Worm (Caenorhabditis elegans) whole organism, dauer: ENCODE measurements around the gene F21C10.6.

Experiments used
- unc-62 ChIP-seq: sonication (generic microtip); optimal IDR thresholded peaks from 2 replicates; lab custom pipeline; 2017; ENCODE audit warnings: missing biosample characterization, missing genetic modification reagents, missing genetic modification characterization

The F21C10.6 gene

ce11 chrV:9137618-9138017, 13.3 kb downstream of the F21C10.6 start, which contains the start of gene pitr-2:
pitr-2 (minus strand) TSS chrV:9137718.
- no peak for TF ChIP-seq unc-62 (GFP tag; lab: Kevin White, UChicago)

DNA sequence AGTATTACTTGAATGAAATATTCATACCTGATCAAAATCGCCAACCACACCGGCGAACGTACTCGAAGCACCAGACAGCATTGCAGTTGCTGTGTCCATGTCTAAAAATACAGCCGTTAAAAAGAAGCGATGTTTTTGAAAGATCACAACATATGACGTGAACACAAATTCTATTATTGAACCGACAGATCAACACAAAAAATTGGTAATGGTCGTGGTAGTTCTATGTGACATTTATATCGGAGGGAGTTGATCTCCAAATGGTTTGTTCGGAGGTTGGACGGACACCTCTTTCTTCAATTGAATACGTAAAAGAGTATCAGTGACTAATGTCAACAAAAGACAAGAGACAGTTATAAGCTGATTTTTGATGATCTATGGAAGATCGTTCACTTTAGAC, 17.0 kb downstream of the F21C10.6 start, which contains the start of gene pitr-3:
TSS of gene pitr-3 (minus strand) at position 101 of the 400 bp plus-strand sequence.
- TF ChIP-seq unc-62 (GFP tag; lab: Kevin White, UChicago) = no peak

DNA sequence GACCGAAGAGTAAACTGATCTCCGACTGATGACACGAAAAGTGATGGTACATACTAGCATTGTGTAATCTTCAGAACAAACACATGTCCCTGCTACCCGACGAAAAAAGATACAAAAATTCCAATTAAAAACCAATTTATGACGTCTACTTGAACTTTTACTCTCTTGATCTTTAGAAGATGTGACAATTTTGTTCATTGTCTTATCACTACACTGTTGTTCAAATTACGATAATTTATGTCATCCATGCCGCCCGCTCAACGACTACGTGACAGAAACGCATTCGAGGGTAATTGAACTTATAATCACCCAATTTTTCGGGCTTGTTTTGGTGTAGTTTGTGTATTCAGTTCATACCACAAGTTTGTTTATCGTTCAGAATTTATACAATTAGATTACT, 19.6 kb downstream of the F21C10.6 start:
- no peak for TF ChIP-seq unc-62 (GFP tag; lab: Kevin White, UChicago)

- TF ChIP-seq unc-62 (GFP tag; lab: Kevin White, UChicago) = no peak
Measured at ce11 chrV:9146196-9146595, 21.9 kb downstream of the F21C10.6 start.

- TF ChIP-seq unc-62 (GFP tag; lab: Kevin White, UChicago) = no peak
Measured at ce11 chrV:9146849-9147557, 22.7 kb downstream of the F21C10.6 start, which contains the start of gene spl-2. spl-2 (minus strand) TSS chrV:9146899.

ce11 chrV:9148151-9148550, 23.9 kb downstream of the F21C10.6 start:
- TF ChIP-seq unc-62 (GFP tag; lab: Kevin White, UChicago) = no peak

DNA sequence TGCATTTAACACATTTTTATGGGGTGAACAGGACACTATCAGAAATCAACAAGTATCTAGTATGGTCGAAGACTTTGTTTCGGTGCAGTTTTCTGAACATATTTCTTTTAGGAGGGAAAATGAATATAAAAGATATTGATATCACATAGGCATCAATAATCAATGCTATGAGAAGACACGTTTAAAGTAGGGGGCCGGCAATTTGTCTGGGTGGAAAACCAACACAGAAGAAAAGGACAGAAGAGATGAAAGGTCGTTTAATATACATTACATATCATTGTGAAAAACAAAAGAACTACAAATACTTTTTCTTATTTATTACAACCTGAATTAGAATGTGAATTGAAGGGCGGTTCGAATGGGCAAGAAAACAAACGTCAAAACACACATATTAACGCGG, 28.1 kb downstream of the F21C10.6 start:
- TF ChIP-seq unc-62 (GFP tag; lab: Kevin White, UChicago) = no peak

DNA sequence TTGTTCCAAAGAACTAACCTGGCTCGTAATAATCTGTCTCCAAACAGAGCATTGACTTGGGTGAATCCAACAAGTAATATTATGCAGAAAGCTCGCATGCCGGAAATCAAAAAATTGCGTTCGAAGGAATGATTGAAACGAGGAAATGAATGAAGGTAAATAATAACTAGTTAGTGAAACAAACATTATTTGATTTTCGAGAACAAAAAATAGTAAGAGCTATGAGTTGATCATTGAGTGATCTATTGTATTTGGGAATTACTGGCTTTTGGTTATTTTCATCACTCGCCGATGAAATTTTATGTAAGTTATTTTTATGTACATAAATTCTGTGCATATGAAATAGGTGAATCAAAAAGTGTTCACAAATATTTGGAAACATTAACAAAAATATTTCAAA, 30.5 kb downstream of the F21C10.6 start, which contains the start of gene B0222.5:
TSS of gene B0222.5 (minus strand) at position 101 of the 400 bp plus-strand sequence.
- no peak for TF ChIP-seq unc-62 (GFP tag; lab: Kevin White, UChicago)

DNA sequence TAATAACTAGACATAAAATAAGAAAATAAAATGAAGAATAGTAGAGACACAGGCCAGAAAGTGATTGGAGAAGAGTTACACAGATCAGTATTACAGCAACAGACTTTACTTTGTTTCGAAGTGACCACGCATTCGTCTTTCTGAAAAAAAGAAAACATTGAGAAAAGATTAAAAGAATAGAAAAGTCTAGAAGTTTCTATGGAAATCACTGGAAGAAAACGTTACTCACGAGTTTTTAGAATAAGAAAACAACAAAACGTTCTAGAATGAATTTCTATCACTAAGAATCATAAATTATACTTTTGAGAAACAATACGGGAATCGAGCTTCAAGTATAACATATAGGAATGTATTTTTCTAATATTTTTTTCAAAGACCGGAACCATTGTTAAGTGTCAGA, 31.3 kb downstream of the F21C10.6 start:
- TF ChIP-seq unc-62 (GFP tag; lab: Kevin White, UChicago) = no peak

ce11 chrV:9156679-9157078, 32.4 kb downstream of the F21C10.6 start, which contains the start of gene B0222.15:
B0222.15 (minus strand) TSS chrV:9156779.
- TF ChIP-seq unc-62 (GFP tag; lab: Kevin White, UChicago) = no peak

ce11 chrV:9157597-9157996, 33.3 kb downstream of the F21C10.6 start:
- TF ChIP-seq unc-62 (GFP tag; lab: Kevin White, UChicago) = no peak

DNA sequence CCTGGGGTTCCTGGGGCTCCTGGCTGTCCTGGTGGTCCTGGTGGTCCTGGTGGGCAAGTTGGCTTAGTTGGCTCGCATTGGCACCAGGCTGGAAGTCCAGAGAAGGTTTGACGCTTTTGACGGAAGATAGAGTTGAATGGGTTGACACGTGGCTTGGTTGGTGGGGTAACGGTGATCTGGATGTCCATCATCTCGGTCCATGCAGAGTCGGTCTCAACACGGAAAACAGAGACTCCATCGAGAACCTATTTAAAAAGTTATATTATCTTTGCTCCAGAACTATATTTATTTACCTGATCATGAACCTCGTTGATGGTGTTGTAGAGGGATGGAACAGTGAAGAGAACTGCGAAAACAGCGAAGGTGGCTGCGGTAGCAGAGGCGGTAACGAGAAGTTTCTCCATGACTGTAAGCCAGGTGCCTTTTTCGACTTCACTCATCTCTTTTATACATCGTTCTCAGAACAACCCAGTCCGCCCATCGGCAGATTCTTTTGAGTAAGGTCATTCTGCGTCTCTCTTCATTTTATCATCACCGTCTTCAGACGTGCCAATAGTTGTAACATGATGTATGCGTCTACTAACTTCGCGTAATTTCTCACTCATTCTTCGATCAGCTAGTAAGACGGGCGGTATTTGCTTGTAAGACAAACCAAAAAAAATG, 36.1 kb downstream of the F21C10.6 start, which contains the start of gene col-144:
TSS of gene col-144 (minus strand) at position 419 of the 663 bp plus-strand sequence.
- TF ChIP-seq unc-62 (GFP tag; lab: Kevin White, UChicago) = no peak

DNA sequence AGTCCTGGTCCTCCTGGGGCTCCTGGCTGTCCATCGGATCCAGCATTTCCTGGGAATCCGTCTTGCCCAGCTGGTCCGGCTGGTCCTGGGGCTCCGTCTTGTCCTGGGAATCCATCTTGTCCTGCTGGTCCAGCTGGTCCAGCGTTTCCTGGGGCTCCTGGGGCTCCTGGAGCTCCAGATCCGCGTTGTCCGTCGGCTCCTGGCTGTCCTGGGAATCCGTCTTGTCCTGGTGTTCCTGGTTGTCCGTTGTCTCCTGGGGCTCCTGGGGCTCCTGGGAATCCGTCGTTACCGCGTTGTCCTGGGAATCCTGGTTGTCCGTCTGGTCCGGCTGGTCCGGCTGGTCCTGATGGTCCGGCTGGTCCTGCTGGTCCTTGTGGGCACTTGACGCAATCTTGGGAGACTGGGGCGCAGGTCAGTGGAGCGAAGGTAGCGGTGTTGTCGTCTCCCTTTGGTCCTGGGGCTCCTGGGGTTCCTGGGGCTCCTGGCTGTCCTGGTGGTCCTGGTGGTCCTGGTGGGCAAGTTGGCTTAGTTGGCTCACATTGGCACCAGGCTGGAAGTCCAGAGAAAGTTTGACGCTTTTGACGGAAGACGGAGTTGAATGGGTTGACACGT, 37.9 kb downstream of the F21C10.6 start:
- no peak for TF ChIP-seq unc-62 (GFP tag; lab: Kevin White, UChicago)

ce11 chrV:9162955-9163468, 38.7 kb downstream of the F21C10.6 start, which contains the start of gene col-145:
col-145 (minus strand) TSS chrV:9163005.
- no peak for TF ChIP-seq unc-62 (GFP tag; lab: Kevin White, UChicago)

- no peak for TF ChIP-seq unc-62 (GFP tag; lab: Kevin White, UChicago)
Measured at ce11 chrV:9163897-9164296, 39.6 kb downstream of the F21C10.6 start.
